Fruit fly (Drosophila melanogaster): ENCODE measurements around the gene xit.

xit gene

dm6 chrX:6867175-6868023, 46.6 kb downstream of the xit start, which contains the start of gene CG14434 (continued):
- peak; percentile 40 for TF ChIP-seq CG3838 (GFP tag; optimal IDR thresholded peaks at IDR 0.05)
- TF ChIP-seq sc (optimal IDR thresholded peaks at IDR 0.05) = no peak
- TF ChIP-seq sc (GFP tag; optimal IDR thresholded peaks at IDR 0.05) = peak; percentile 87
- TF ChIP-seq Atf6 (GFP tag; IDR thresholded peaks at IDR 0.05) = no peak
- peak; percentile 23 for TF ChIP-seq CG12219 (GFP tag; optimal IDR thresholded peaks at IDR 0.05)
- no peak for TF ChIP-seq CG7987 (GFP tag; optimal IDR thresholded peaks at IDR 0.05)
- TF ChIP-seq CG1233 (GFP tag; optimal IDR thresholded peaks at IDR 0.05) = peak; percentile 100
- TF ChIP-seq CG10267 (tag; optimal IDR thresholded peaks at IDR 0.05) = peak; percentile 78
- peak; percentile 92 for TF ChIP-seq CoRest (tag; optimal IDR thresholded peaks at IDR 0.05)
- TF ChIP-seq nerfin-1 (tag; optimal IDR thresholded peaks at IDR 0.05) = peak; percentile 88
- peak; percentile 74 for TF ChIP-seq Hsf (GFP tag; optimal IDR thresholded peaks at IDR 0.05)
- peak; percentile 78 for TF ChIP-seq CG10209 (GFP tag; optimal IDR thresholded peaks at IDR 0.05)
- TF ChIP-seq danr (GFP tag; IDR thresholded peaks at IDR 0.05) = 0 out of 2 replicates have a peak, but pooled peaks have one; percentile 20
- TF ChIP-seq Dad (GFP tag; optimal IDR thresholded peaks at IDR 0.05) = peak; percentile 24
- TF ChIP-seq gro (GFP tag; optimal IDR thresholded peaks at IDR 0.05) = peak; percentile 14
- TF ChIP-seq abd-A (tag; optimal IDR thresholded peaks at IDR 0.05) = peak; percentile 64
- TF ChIP-seq hkb (optimal IDR thresholded peaks at IDR 0.05) = no peak
- TF ChIP-seq hkb (GFP tag; IDR thresholded peaks at IDR 0.05) = peak; percentile 39; the same call in 1 of the 2 replicates
- TF ChIP-seq row (GFP tag; IDR thresholded peaks at IDR 0.05) = peak; percentile 74
- TF ChIP-seq CG6254 (GFP tag; optimal IDR thresholded peaks at IDR 0.05) = peak; percentile 55
- TF ChIP-seq CHES-1-like (GFP tag; optimal IDR thresholded peaks at IDR 0.05) = peak; percentile 6
- no peak for TF ChIP-seq Dfd (GFP tag; optimal IDR thresholded peaks at IDR 0.05)
- peak; percentile 37; the same call in 1 of the 2 replicates for TF ChIP-seq CG31224 (GFP tag; IDR thresholded peaks at IDR 0.05)
- peak; percentile 30 for TF ChIP-seq jing (GFP tag; optimal IDR thresholded peaks at IDR 0.05)
- peak; percentile 21 for TF ChIP-seq zen (tag; optimal IDR thresholded peaks at IDR 0.05)
- peak; percentile 81 for TF ChIP-seq CG2712 (tag; optimal IDR thresholded peaks at IDR 0.05)
- peak; percentile 50 for TF ChIP-seq trh (GFP tag; optimal IDR thresholded peaks at IDR 0.05)
- TF ChIP-seq kay (GFP tag; optimal IDR thresholded peaks at IDR 0.05) = peak; percentile 60
- TF ChIP-seq CG1529 (GFP tag; optimal IDR thresholded peaks at IDR 0.05) = peak; percentile 73
- no peak for TF ChIP-seq CG12071 (GFP tag; optimal IDR thresholded peaks at IDR 0.05)
- peak; percentile 63 for TF ChIP-seq bab2 (GFP tag; optimal IDR thresholded peaks at IDR 0.05)
- TF ChIP-seq zfh2 (GFP tag; optimal IDR thresholded peaks at IDR 0.05) = peak; percentile 2
- no peak for TF ChIP-seq TFAM (GFP tag; optimal IDR thresholded peaks at IDR 0.05)
- TF ChIP-seq zf30C (GFP tag; optimal IDR thresholded peaks at IDR 0.05) = no peak
- TF ChIP-seq Hr51 (GFP tag; optimal IDR thresholded peaks at IDR 0.05) = peak; percentile 21 to 84
- TF ChIP-seq CG3847 (GFP tag; IDR thresholded peaks at IDR 0.05) = peak; percentile 52; the same call in 1 of the 2 replicates
- TF ChIP-seq CG16779 (GFP tag; IDR thresholded peaks at IDR 0.05) = no peak
- peak; percentile 38; the same call in 1 of the 2 replicates for TF ChIP-seq vvl (GFP tag; IDR thresholded peaks at IDR 0.05)
- no peak; the same call in 2 of the 3 replicates for TF ChIP-seq ci (GFP tag; IDR thresholded peaks at IDR 0.05)
- peak; percentile 63 for TF ChIP-seq CG15696 (tag; optimal IDR thresholded peaks at IDR 0.05)
- peak; percentile 90 for TF ChIP-seq nmo (GFP tag; optimal IDR thresholded peaks at IDR 0.05)
- no peak for TF ChIP-seq D (optimal IDR thresholded peaks at IDR 0.05)
- TF ChIP-seq D (GFP tag; optimal IDR thresholded peaks at IDR 0.05) = peak; percentile 92
- TF ChIP-seq CG16813 (GFP tag; IDR thresholded peaks at IDR 0.05; ENCODE audit: partially characterized antibody) = no peak
- peak; percentile 17 for TF ChIP-seq scrt (GFP tag; optimal IDR thresholded peaks at IDR 0.05)
- peak; percentile 88 for TF ChIP-seq CG14710 (tag; optimal IDR thresholded peaks at IDR 0.05)
- peak; percentile 90 for TF ChIP-seq gem (tag; optimal IDR thresholded peaks at IDR 0.05)
- TF ChIP-seq CG1647 (GFP tag; optimal IDR thresholded peaks at IDR 0.05) = no peak
- TF ChIP-seq CG14050 (GFP tag; IDR thresholded peaks at IDR 0.05) = peak; percentile 31; the same call in 2 of the 3 replicates
